Worm (Caenorhabditis elegans) whole organism, early embryonic: ENCODE measurements around the gene Y71H2B.8.

Experiments
- F13C5.2 ChIP-seq: sonication (generic microtip); optimal IDR thresholded peaks from 2 replicates; lab custom pipeline; 2017; ENCODE audit warnings: mild to moderate bottlenecking, missing genetic modification characterization, inconsistent platforms, missing compliant biosample characterization
- aly-1 ChIP-seq: sonication (generic microtip); optimal IDR thresholded peaks from 2 replicates; lab custom pipeline; 2016; ENCODE audit warnings: missing genetic modification characterization, missing compliant biosample characterization
- ama-1 ChIP-seq: fragments of 150-350 bp; optimal IDR thresholded peaks from 2 replicates; lab custom pipeline; 2014
- ceh-36 ChIP-seq: sonication (generic microtip); optimal IDR thresholded peaks from 2 replicates; lab custom pipeline; 2016; ENCODE audit warnings: missing genetic modification characterization, inconsistent platforms, missing compliant biosample characterization
- flt-1 ChIP-seq: fragments of 200-800 bp; sonication (Bioruptor generic); IDR thresholded peaks from 2 replicates; pipeline ENCODE4 v1.3.6; 2022; ENCODE audit warnings: missing genetic modification characterization, missing compliant biosample characterization
- hmg-4 ChIP-seq: fragments of 200-800 bp; sonication (Bioruptor generic); optimal IDR thresholded peaks from 2 replicates; lab custom pipeline; 2018; ENCODE audit warnings: mild to moderate bottlenecking, missing genetic modification characterization, missing compliant biosample characterization
- pes-1 ChIP-seq: fragments of 200-800 bp; sonication (Bioruptor generic); IDR thresholded peaks from 2 replicates; pipeline ENCODE4 v1.3.6; 2022; ENCODE audit warnings: missing genetic modification reagents, missing genetic modification characterization, missing compliant biosample characterization
- scrt-1 ChIP-seq: fragments of 200-800 bp; sonication (Bioruptor generic); IDR thresholded peaks from 2 replicates; pipeline ENCODE4 v1.3.6; 2022; ENCODE audit warnings: missing genetic modification characterization, missing compliant biosample characterization
- sea-1 ChIP-seq: fragments of 200-800 bp; sonication (Bioruptor generic); conservative IDR thresholded peaks from 2 replicates; pipeline ENCODE4 v1.3.6; 2022; ENCODE audit warnings: missing genetic modification characterization, missing compliant biosample characterization

DNA sequence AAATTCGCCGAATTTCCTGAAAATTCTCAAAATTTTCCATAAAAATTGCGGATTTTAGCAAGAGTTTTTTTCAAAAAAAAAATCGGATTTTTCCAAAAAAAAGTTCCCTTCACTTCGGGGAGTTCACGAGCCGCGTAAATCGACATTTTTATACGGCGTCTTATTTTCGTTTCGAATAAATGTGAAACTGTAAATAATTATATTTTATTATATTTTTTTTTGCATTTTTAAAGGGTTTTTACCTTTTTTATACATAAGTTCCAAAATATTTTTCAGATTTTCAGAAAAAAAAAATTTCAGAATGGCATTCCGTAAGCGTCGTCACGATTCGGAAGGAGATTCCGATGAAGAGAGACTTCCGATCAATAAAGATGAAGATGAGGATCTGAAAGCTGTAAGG, 43.8 kb downstream of the Y71H2B.8 start, which contains the start of gene Y71H2B.2:
- TF ChIP-seq ama-1 (lab: Kevin White, UChicago) (no peak), F13C5.2 (tag; lab: Kevin White, UChicago) (no peak), hmg-4 (GFP tag; lab: Kevin White, UChicago) (no peak), pes-1 (GFP tag; lab: Robert Waterston, UW) (no peak), flt-1 (GFP tag; lab: Robert Waterston, UW) (no peak), ceh-36 (tag; lab: Kevin White, UChicago) (no peak), aly-1 (tag; lab: Kevin White, UChicago) (no peak), sea-1 (GFP tag; lab: Robert Waterston, UW) (no peak), scrt-1 (GFP tag; lab: Robert Waterston, UW) (no peak)
